Worm (Caenorhabditis elegans): ENCODE measurements around the gene F43H9.3.

Gene F43H9.3

ce11 chrV:8024752-8025151 is at the start of gene F43H9.3:
TSS of gene F43H9.3 (minus strand) at chrV:8024940.
- TF ChIP-seq W03F9.2 (tag; optimal IDR thresholded peaks at IDR 0.05) (no peak), him-1 (tag; optimal IDR thresholded peaks at IDR 0.05) (no peak)

ce11 chrV:8073162-8073561 is 48.4 kb upstream of the F43H9.3 start:
- TF ChIP-seq dao-5 (tag; optimal IDR thresholded peaks at IDR 0.05) (no peak), W03F9.2 (tag; optimal IDR thresholded peaks at IDR 0.05) (no peak), him-1 (tag; optimal IDR thresholded peaks at IDR 0.05) (no peak)

ce11 chrV:8072047-8072446 is 47.3 kb upstream of the F43H9.3 start, which contains the start of gene str-144:
TSS of gene str-144 (minus strand) at chrV:8072147.
- TF ChIP-seq him-1 (tag; optimal IDR thresholded peaks at IDR 0.05) (no peak), dao-5 (tag; optimal IDR thresholded peaks at IDR 0.05) (no peak), W03F9.2 (tag; optimal IDR thresholded peaks at IDR 0.05) (no peak)

- no peak for TF ChIP-seq dao-5 (tag; optimal IDR thresholded peaks at IDR 0.05)
- no peak for TF ChIP-seq W03F9.2 (tag; optimal IDR thresholded peaks at IDR 0.05)
- no peak for TF ChIP-seq him-1 (tag; optimal IDR thresholded peaks at IDR 0.05)
These were observed 44.9 kb upstream of the F43H9.3 start, which contains the start of gene str-143 for ce11 chrV:8069637-8070036. TSS of gene str-143 (minus strand) at chrV:8069737.

ce11 chrV:8067800-8068199 is 43.1 kb upstream of the F43H9.3 start, which contains the start of gene str-140:
TSS of gene str-140 (minus strand) at chrV:8067900.
- TF ChIP-seq W03F9.2 (tag; optimal IDR thresholded peaks at IDR 0.05): no peak
- no peak for TF ChIP-seq dao-5 (tag; optimal IDR thresholded peaks at IDR 0.05)
- TF ChIP-seq him-1 (tag; optimal IDR thresholded peaks at IDR 0.05): no peak

ce11 chrV:8062074-8062473 is 37.3 kb upstream of the F43H9.3 start, which contains the start of gene str-139:
TSS of gene str-139 (minus strand) at chrV:8062174.
- TF ChIP-seq dao-5 (tag; optimal IDR thresholded peaks at IDR 0.05): no peak

ce11 chrV:8058359-8058758 is 33.6 kb upstream of the F43H9.3 start, which contains the start of gene str-138:
TSS of gene str-138 (plus strand) at chrV:8058659.
- TF ChIP-seq dao-5 (tag; optimal IDR thresholded peaks at IDR 0.05) (no peak), W03F9.2 (tag; optimal IDR thresholded peaks at IDR 0.05) (no peak), him-1 (tag; optimal IDR thresholded peaks at IDR 0.05) (no peak)

ce11 chrV:8055170-8055569 is 30.4 kb upstream of the F43H9.3 start:
- no peak for TF ChIP-seq dao-5 (tag; optimal IDR thresholded peaks at IDR 0.05)
- no peak for TF ChIP-seq W03F9.2 (tag; optimal IDR thresholded peaks at IDR 0.05)
- no peak for TF ChIP-seq him-1 (tag; optimal IDR thresholded peaks at IDR 0.05)

- TF ChIP-seq W03F9.2 (tag; optimal IDR thresholded peaks at IDR 0.05) (no peak), him-1 (tag; optimal IDR thresholded peaks at IDR 0.05) (no peak), dao-5 (tag; optimal IDR thresholded peaks at IDR 0.05) (no peak)
These were observed 29.4 kb upstream of the F43H9.3 start, which contains the start of gene ZC513.2 for ce11 chrV:8054130-8054529. TSS of gene ZC513.2 (plus strand) at chrV:8054430.

ce11 chrV:8051851-8052250 is 27.1 kb upstream of the F43H9.3 start, which contains the start of gene sth-1:
TSS of gene sth-1 (plus strand) at chrV:8052151.
- TF ChIP-seq him-1 (tag; optimal IDR thresholded peaks at IDR 0.05): no peak
- no peak for TF ChIP-seq W03F9.2 (tag; optimal IDR thresholded peaks at IDR 0.05)
- TF ChIP-seq dao-5 (tag; optimal IDR thresholded peaks at IDR 0.05): no peak

- no peak for TF ChIP-seq him-1 (tag; optimal IDR thresholded peaks at IDR 0.05)
- no peak for TF ChIP-seq dao-5 (tag; optimal IDR thresholded peaks at IDR 0.05)
- TF ChIP-seq W03F9.2 (tag; optimal IDR thresholded peaks at IDR 0.05): no peak
These were observed 26.1 kb upstream of the F43H9.3 start, which contains the start of gene col-43 for ce11 chrV:8050811-8051210. TSS of gene col-43 (minus strand) at chrV:8050911.

- no peak for TF ChIP-seq him-1 (tag; optimal IDR thresholded peaks at IDR 0.05)
- TF ChIP-seq dao-5 (tag; optimal IDR thresholded peaks at IDR 0.05): no peak
- no peak for TF ChIP-seq W03F9.2 (tag; optimal IDR thresholded peaks at IDR 0.05)
These were observed 25.4 kb upstream of the F43H9.3 start for ce11 chrV:8050059-8050677.

- no peak for TF ChIP-seq dao-5 (tag; optimal IDR thresholded peaks at IDR 0.05)
- TF ChIP-seq him-1 (tag; optimal IDR thresholded peaks at IDR 0.05): no peak
- no peak for TF ChIP-seq W03F9.2 (tag; optimal IDR thresholded peaks at IDR 0.05)
These were observed 22.0 kb upstream of the F43H9.3 start, which contains the start of gene ZC513.3 for ce11 chrV:8046706-8047105. TSS of gene ZC513.3 (plus strand) at chrV:8047006.

ce11 chrV:8044957-8045356 is 20.2 kb upstream of the F43H9.3 start:
- no peak for TF ChIP-seq dao-5 (tag; optimal IDR thresholded peaks at IDR 0.05)
- TF ChIP-seq him-1 (tag; optimal IDR thresholded peaks at IDR 0.05): no peak
- no peak for TF ChIP-seq W03F9.2 (tag; optimal IDR thresholded peaks at IDR 0.05)

ce11 chrV:8043664-8044063 is 18.9 kb upstream of the F43H9.3 start:
- TF ChIP-seq him-1 (tag; optimal IDR thresholded peaks at IDR 0.05) (no peak), dao-5 (tag; optimal IDR thresholded peaks at IDR 0.05) (no peak)

Data from whole organism, L4/young adult.